Worm (Caenorhabditis elegans): ENCODE data around the gene mig-13.

DNA sequence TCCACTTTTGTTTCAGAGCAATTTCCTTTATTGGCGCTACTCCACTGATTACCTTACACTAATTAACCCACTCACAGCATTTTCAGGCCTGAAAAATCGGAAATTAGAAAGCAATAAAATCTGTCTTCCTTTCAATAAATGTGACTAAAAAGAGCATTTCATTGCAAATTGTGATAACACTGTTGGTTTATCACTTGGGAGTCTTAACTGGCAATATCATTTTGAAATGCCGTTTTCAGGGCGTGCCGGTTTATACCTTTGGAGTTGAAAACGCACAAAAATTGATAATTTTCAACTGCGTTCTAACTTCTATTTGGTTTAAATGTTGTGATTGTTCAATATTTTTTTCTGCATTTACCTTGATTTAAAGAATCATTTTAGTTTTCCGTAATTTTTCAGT is 22.3 kb upstream of the mig-13 start, which contains the start of gene R08E3.1:
- TF ChIP-seq mab-5 (tag; optimal IDR thresholded peaks at IDR 0.05) (no peak), snpc-4 (tag; optimal IDR thresholded peaks at IDR 0.05) (no peak), nhr-12 (tag; optimal IDR thresholded peaks at IDR 0.05) (no peak), mls-2 (tag; optimal IDR thresholded peaks at IDR 0.05) (no peak), lsy-2 (tag; optimal IDR thresholded peaks at IDR 0.05) (no peak), nhr-237 (tag; optimal IDR thresholded peaks at IDR 0.05) (no peak), ceh-83 (GFP tag; optimal IDR thresholded peaks at IDR 0.05) (no peak), elt-3 (tag; optimal IDR thresholded peaks at IDR 0.05) (no peak), pha-4 (tag; optimal IDR thresholded peaks at IDR 0.05) (no peak), blmp-1 (tag; optimal IDR thresholded peaks at IDR 0.05) (no peak), elt-1 (tag; optimal IDR thresholded peaks at IDR 0.05; ENCODE audit: borderline replicate concordance, insufficient read depth) (no peak), unc-39 (tag; optimal IDR thresholded peaks at IDR 0.05) (no peak)

Measured in whole organism, mixed stage, embryonic.